Worm (Caenorhabditis elegans) whole organism, L1 larva: ENCODE results near the gene F35H10.10.
A peak's percentile ranks its signal among the peaks of the same experiment; 100 is the strongest.

Experiments
- C34B4.2 ChIP-seq: sonication (generic microtip); optimal IDR thresholded peaks from 2 replicates; lab custom pipeline; 2017; ENCODE audit warnings: mild to moderate bottlenecking, missing genetic modification characterization, missing compliant biosample characterization
- Y116A8C.19 ChIP-seq: sonication (generic microtip); optimal IDR thresholded peaks from 2 replicates; lab custom pipeline; 2016; ENCODE audit warnings: missing compliant biosample characterization, missing genetic modification characterization, borderline replicate concordance
- aha-1 ChIP-seq: fragments of 150-350 bp; optimal IDR thresholded peaks from 2 replicates; lab custom pipeline; 2014; ENCODE audit warnings: missing biosample characterization, missing genetic modification characterization
- alr-1 ChIP-seq: fragments of 200-800 bp; sonication (Bioruptor generic); optimal IDR thresholded peaks from 2 replicates; lab custom pipeline; 2018; ENCODE audit warnings: borderline replicate concordance, mild to moderate bottlenecking, missing genetic modification characterization, missing compliant biosample characterization
- aly-2 ChIP-seq: fragments of 150-350 bp; optimal IDR thresholded peaks from 2 replicates; lab custom pipeline; 2014; ENCODE audit warnings: missing biosample characterization, missing genetic modification characterization
- blmp-1 ChIP-seq: fragments of 150-350 bp; optimal IDR thresholded peaks from 2 replicates; lab custom pipeline; 2014; ENCODE audit warnings: missing biosample characterization, missing genetic modification characterization
- dpl-1 ChIP-seq, 3 experiments: fragments of 150-350 bp in 2 of 3; sonication (generic microtip) in 1 of 3; optimal IDR thresholded peaks; 2 replicates each; lab custom pipeline; 2014 to 2017; ENCODE audit warnings: missing biosample characterization in 3 of 3, missing genetic modification characterization in 3 of 3, missing genetic modification reagents in 3 of 3
- dsc-1 ChIP-seq: sonication (generic microtip); optimal IDR thresholded peaks from 2 replicates; lab custom pipeline; 2016; ENCODE audit warnings: mild to moderate bottlenecking, missing genetic modification characterization, missing compliant biosample characterization
- efl-1 ChIP-seq, 4 experiments: fragments of 150-350 bp; optimal IDR thresholded peaks in 3 of 4; peaks in 1 of 4; 1 replicate in 1 of 4; 2 replicates in 3 of 4; lab custom pipeline; 2014; ENCODE audit warnings: missing biosample characterization in 2 of 4, missing genetic modification characterization in 2 of 4, missing genetic modification reagents in 2 of 4
- efl-3 ChIP-seq: fragments of 200-800 bp; sonication (Bioruptor generic); optimal IDR thresholded peaks from 2 replicates; lab custom pipeline; 2018; ENCODE audit warnings: mild to moderate bottlenecking, missing genetic modification characterization, missing compliant biosample characterization
- elt-2 ChIP-seq: sonication (generic microtip); optimal IDR thresholded peaks from 2 replicates; lab custom pipeline; 2016; ENCODE audit warnings: missing genetic modification characterization, mild to moderate bottlenecking, inconsistent platforms, missing compliant biosample characterization, missing genetic modification reagents
- elt-3 ChIP-seq, 6 experiments: fragments of 150-350 bp in 1 of 6; sonication (generic microtip); optimal IDR thresholded peaks; 2 replicates each; lab custom pipeline; 2017 to 2018; ENCODE audit warnings: missing biosample characterization in 6 of 6, missing genetic modification characterization in 6 of 6, inconsistent platforms in 1 of 6
- ets-5 ChIP-seq: fragments of 200-800 bp; sonication (Bioruptor generic); IDR thresholded peaks from 2 replicates; pipeline ENCODE4 v1.3.6; 2022; ENCODE audit warnings: missing genetic modification characterization, missing compliant biosample characterization
- grh-1 ChIP-seq: fragments of 200-800 bp; sonication (Bioruptor generic); IDR thresholded peaks from 2 replicates; pipeline ENCODE4 v1.3.6; 2022; ENCODE audit warnings: missing genetic modification reagents, missing genetic modification characterization, missing compliant biosample characterization
- irx-1 ChIP-seq: sonication (generic microtip); optimal IDR thresholded peaks from 2 replicates; lab custom pipeline; 2016; ENCODE audit warnings: missing genetic modification characterization, missing compliant biosample characterization
- jun-1 ChIP-seq: fragments of 150-350 bp; optimal IDR thresholded peaks from 2 replicates; lab custom pipeline; 2014; ENCODE audit warnings: missing biosample characterization, missing genetic modification reagents, missing genetic modification characterization
- lin-14 ChIP-seq: fragments of 200-800 bp; sonication (Bioruptor generic); optimal IDR thresholded peaks from 2 replicates; lab custom pipeline; 2018; ENCODE audit warnings: mild to moderate bottlenecking, missing genetic modification characterization, moderate library complexity, missing compliant biosample characterization
- lin-15B ChIP-seq: fragments of 150-350 bp; sonication (generic microtip); optimal IDR thresholded peaks from 3 replicates; lab custom pipeline; 2014; ENCODE audit warnings: missing biosample characterization, missing genetic modification characterization
- lin-35 ChIP-seq, 2 experiments: fragments of 150-350 bp; optimal IDR thresholded peaks; 2 replicates each; lab custom pipeline; 2014; ENCODE audit warnings: missing biosample characterization in 2 of 2, missing genetic modification characterization in 2 of 2, missing genetic modification reagents in 2 of 2
- lsy-2 ChIP-seq, 2 experiments: fragments of 150-350 bp; optimal IDR thresholded peaks; 2 replicates each; lab custom pipeline; 2014; ENCODE audit warnings: missing biosample characterization in 2 of 2, missing genetic modification characterization in 2 of 2
- mab-9 ChIP-seq: fragments of 200-800 bp; sonication (Bioruptor generic); IDR thresholded peaks from 2 replicates; pipeline ENCODE4 v1.3.6; 2022; ENCODE audit warnings: missing genetic modification reagents, missing genetic modification characterization, missing compliant biosample characterization
- mdl-1 ChIP-seq, 2 experiments: fragments of 150-350 bp; optimal IDR thresholded peaks; 2 replicates each; lab custom pipeline; 2014 to 2017; ENCODE audit warnings: missing biosample characterization in 2 of 2, missing genetic modification characterization in 2 of 2, inconsistent platforms in 1 of 2
- mef-2 ChIP-seq: fragments of 150-350 bp; optimal IDR thresholded peaks from 2 replicates; lab custom pipeline; 2014; ENCODE audit warnings: missing biosample characterization, missing genetic modification characterization
- nhr-11 ChIP-seq: fragments of 150-350 bp; optimal IDR thresholded peaks from 2 replicates; lab custom pipeline; 2014; ENCODE audit warnings: missing biosample characterization, missing genetic modification characterization
- nhr-12 ChIP-seq: sonication (generic microtip); optimal IDR thresholded peaks from 2 replicates; lab custom pipeline; 2017; ENCODE audit warnings: missing biosample characterization, missing genetic modification characterization
- nhr-19 ChIP-seq: fragments of 200-800 bp; sonication (Bioruptor generic); conservative IDR thresholded peaks from 2 replicates; pipeline ENCODE4 v1.3.6; 2022; ENCODE audit warnings: missing genetic modification characterization, missing compliant biosample characterization
- nhr-20 ChIP-seq: sonication (generic microtip); optimal IDR thresholded peaks from 2 replicates; lab custom pipeline; 2016; ENCODE audit warnings: mild to moderate bottlenecking, missing genetic modification characterization, missing compliant biosample characterization
- nhr-237 ChIP-seq: fragments of 150-350 bp; optimal IDR thresholded peaks from 2 replicates; lab custom pipeline; 2014; ENCODE audit warnings: missing biosample characterization, missing genetic modification characterization
- nhr-47 ChIP-seq: sonication (generic microtip); optimal IDR thresholded peaks from 2 replicates; lab custom pipeline; 2016; ENCODE audit warnings: mild to moderate bottlenecking, missing genetic modification characterization, moderate library complexity, missing compliant biosample characterization
- nhr-77 ChIP-seq: fragments of 150-350 bp; optimal IDR thresholded peaks from 2 replicates; lab custom pipeline; 2014; ENCODE audit warnings: missing biosample characterization, missing genetic modification characterization
- nhr-84 ChIP-seq: sonication (generic microtip); optimal IDR thresholded peaks from 2 replicates; lab custom pipeline; 2017; ENCODE audit warnings: missing biosample characterization, missing genetic modification characterization
- nhr-85 ChIP-seq: sonication (generic microtip); peaks from one replicate; lab custom pipeline; 2016; ENCODE audit warnings: missing genetic modification characterization, inconsistent platforms, missing compliant biosample characterization
- nhr-90 ChIP-seq: sonication (generic microtip); optimal IDR thresholded peaks from 2 replicates; lab custom pipeline; 2016; ENCODE audit warnings: mild to moderate bottlenecking, missing genetic modification characterization, missing compliant biosample characterization; ENCODE audit not compliant: poor library complexity
- pax-3 ChIP-seq: fragments of 200-800 bp; sonication (Bioruptor generic); optimal IDR thresholded peaks from 2 replicates; lab custom pipeline; 2018; ENCODE audit warnings: mild to moderate bottlenecking, missing genetic modification characterization, moderate library complexity, missing compliant biosample characterization
- rnt-1 ChIP-seq: sonication (generic microtip); optimal IDR thresholded peaks from 2 replicates; lab custom pipeline; 2016; ENCODE audit warnings: mild to moderate bottlenecking, missing genetic modification characterization, moderate library complexity, missing compliant biosample characterization
- sptf-1 ChIP-seq: fragments of 150-350 bp; optimal IDR thresholded peaks from 2 replicates; lab custom pipeline; 2014; ENCODE audit warnings: missing biosample characterization, missing genetic modification characterization
- swsn-7 ChIP-seq: sonication (generic microtip); optimal IDR thresholded peaks from 2 replicates; lab custom pipeline; 2016; ENCODE audit warnings: missing genetic modification characterization, missing compliant biosample characterization
- tbx-2 ChIP-seq: sonication (generic microtip); optimal IDR thresholded peaks from 2 replicates; lab custom pipeline; 2016; ENCODE audit warnings: missing genetic modification characterization, missing compliant biosample characterization
- tlp-1 ChIP-seq: fragments of 150-350 bp; optimal IDR thresholded peaks from 2 replicates; lab custom pipeline; 2014; ENCODE audit warnings: missing biosample characterization, missing genetic modification characterization
- unc-130 ChIP-seq: fragments of 150-350 bp; optimal IDR thresholded peaks from 2 replicates; lab custom pipeline; 2017; ENCODE audit warnings: missing biosample characterization, missing genetic modification characterization, inconsistent platforms
- unc-62 ChIP-seq: fragments of 150-350 bp; optimal IDR thresholded peaks from 2 replicates; lab custom pipeline; 2014; ENCODE audit warnings: missing biosample characterization, missing genetic modification reagents, missing genetic modification characterization
- unc-86 ChIP-seq: sonication (generic microtip); optimal IDR thresholded peaks from 2 replicates; lab custom pipeline; 2016; ENCODE audit warnings: missing genetic modification characterization, missing compliant biosample characterization
- xbp-1 ChIP-seq: sonication (generic microtip); optimal IDR thresholded peaks from 2 replicates; lab custom pipeline; 2016; ENCODE audit warnings: missing genetic modification characterization, missing compliant biosample characterization
- ztf-11 ChIP-seq, 2 experiments: sonication (generic microtip); optimal IDR thresholded peaks; 2 replicates each; lab custom pipeline; 2016 to 2017; ENCODE audit warnings: missing genetic modification characterization in 2 of 2, missing biosample characterization in 1 of 2, missing compliant biosample characterization in 1 of 2

F35H10.10 gene

DNA sequence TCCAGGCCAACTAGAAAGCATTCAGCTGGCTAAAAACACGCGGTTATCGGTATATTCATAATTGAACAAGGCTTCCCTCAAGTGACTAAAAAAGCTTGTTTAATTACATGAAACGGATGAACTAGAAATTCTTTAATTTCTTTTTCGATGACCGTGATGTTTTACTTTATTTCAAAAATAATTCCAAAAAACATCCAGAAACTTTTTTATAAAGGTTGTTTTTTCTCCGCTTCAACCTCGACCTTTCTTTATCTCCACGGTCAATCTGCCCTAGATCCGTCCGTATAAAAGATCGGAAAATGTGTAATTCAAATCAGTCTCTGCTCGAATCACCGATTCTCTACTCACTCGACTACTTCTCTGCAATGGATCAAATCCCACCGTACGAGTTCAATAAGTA, 32.8 kb upstream of the F35H10.10 start, which contains the start of gene F17E9.5:
Gene F17E9.5, plus strand, starts transcription at position 301 of the 400 bp plus-strand sequence.
- TF ChIP-seq jun-1 (no peak), nhr-77 (no peak), tlp-1 (tag; lab: Kevin White, UChicago) (no peak), irx-1 (tag; lab: Kevin White, UChicago) (no peak), aly-2 (tag; lab: Kevin White, UChicago) (no peak), nhr-11 (tag; lab: Kevin White, UChicago) (no peak)
- TF ChIP-seq, all 84 proteins: peak for 0

DNA sequence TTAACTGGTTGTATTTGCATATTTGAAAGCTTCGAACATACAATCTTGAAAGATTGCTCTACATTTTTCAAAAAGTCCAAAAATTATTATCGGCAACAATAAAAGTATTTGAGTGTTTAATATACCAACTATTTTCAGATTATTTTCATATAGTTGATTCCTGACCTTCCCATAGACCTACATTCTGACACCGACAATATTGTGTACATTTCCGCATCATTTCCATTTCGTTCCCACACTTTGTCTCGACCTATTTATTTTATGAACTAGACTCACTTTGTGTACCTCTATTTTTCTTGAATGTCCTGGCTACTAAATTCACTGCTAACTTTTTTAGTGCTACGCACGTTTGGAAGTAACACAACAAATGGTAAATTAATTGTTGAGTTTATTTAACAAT, 29.6 kb upstream of the F35H10.10 start, which contains the start of gene lgc-5:
Gene lgc-5, plus strand, starts transcription at position 301 of the 400 bp plus-strand sequence.
- TF ChIP-seq jun-1 = no peak
- no peak for TF ChIP-seq mab-9
- TF ChIP-seq ets-5 (GFP tag; lab: Robert Waterston, UW) = no peak
- no peak for TF ChIP-seq mef-2 (tag; lab: Kevin White, UChicago)
- TF ChIP-seq nhr-77 = no peak
- no peak for TF ChIP-seq grh-1 (GFP tag; lab: Robert Waterston, UW)
- TF ChIP-seq lin-15B (tag; lab: Kevin White, UChicago) = no peak
- no peak for TF ChIP-seq unc-130 (tag; lab: Kevin White, UChicago)
- no peak for TF ChIP-seq Y116A8C.19 (tag; lab: Kevin White, UChicago)
- no peak for TF ChIP-seq C34B4.2 (tag; lab: Kevin White, UChicago)
- no peak for TF ChIP-seq unc-86 (tag; lab: Kevin White, UChicago)
- TF ChIP-seq elt-2 = no peak

DNA sequence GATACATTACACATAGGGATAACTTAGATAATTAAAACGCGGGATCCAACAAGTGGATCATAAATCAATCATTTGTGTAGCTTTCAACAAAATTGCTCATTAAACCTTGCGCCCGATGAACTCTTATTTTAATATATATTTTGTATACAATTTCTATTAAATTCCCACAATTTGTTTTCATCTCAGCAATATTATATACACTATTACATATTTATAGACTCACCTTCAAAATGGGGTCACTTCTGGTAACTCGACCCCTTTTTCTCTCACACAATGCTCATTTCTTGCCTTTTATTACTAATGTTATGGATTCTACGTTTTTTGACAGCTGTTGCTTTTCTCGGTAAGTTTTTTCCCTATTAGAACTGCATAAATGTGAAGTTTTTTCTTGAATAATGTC, 26.9 kb upstream of the F35H10.10 start, which contains the start of gene lgc-6:
Gene lgc-6, plus strand, starts transcription at position 301 of the 400 bp plus-strand sequence.
- TF ChIP-seq grh-1 (GFP tag; lab: Robert Waterston, UW) = no peak
- no peak for TF ChIP-seq nhr-237 (tag; lab: Kevin White, UChicago)
- no peak for TF ChIP-seq nhr-12
- TF ChIP-seq efl-3 (GFP tag; lab: Kevin White, UChicago) = no peak

DNA sequence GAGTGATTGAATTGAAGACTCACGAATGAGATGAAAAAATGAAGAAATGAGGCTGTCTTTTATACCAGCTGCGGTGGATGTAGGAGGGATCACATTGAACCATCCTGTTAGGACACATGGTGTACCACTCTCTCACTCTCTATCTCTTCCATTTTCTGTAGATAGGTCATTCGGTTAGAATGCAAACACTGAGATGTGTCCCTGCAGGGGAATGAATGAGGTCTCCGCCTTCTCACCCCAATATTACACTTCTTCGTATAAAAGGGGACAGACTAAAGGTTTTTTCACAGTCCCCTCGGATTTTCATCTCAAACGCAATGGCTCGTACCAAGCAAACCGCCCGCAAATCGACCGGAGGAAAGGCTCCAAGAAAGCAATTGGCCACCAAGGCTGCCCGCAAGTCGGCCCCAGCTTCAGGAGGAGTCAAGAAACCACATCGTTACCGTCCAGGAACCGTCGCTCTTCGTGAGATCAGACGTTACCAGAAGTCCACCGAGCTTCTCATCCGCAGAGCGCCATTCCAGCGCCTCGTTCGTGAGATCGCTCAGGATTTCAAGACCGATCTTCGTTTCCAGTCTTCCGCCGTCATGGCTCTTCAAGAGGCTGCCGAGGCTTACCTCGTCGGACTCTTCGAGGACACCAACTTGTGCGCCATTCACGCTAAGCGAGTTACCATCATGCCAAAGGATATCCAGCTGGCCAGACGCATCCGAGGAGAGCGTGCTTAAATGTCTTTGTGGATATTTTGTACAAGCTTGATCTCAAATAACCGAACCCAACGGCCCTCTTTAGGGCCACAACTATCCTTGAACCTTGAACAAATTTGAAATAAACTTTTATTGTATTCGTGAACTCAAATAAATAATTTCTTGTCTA, 21.5 kb upstream of the F35H10.10 start, which contains the start of gene his-32:
Gene his-32, plus strand, starts transcription at position 318 of the 876 bp plus-strand sequence.
- TF ChIP-seq rnt-1 (tag; lab: Kevin White, UChicago) (peak; percentile 58), swsn-7 (tag; lab: Kevin White, UChicago) (peak; percentile 79), mdl-1 (tag; optimal IDR thresholded peaks at IDR 0.05; lab: Kevin White, UChicago) (no peak), nhr-84 (tag; lab: Kevin White, UChicago) (no peak), pax-3 (tag; lab: Kevin White, UChicago) (no peak), nhr-12 (no peak), unc-86 (tag; lab: Kevin White, UChicago) (peak; percentile 75), unc-62 (GFP tag; lab: Kevin White, UChicago) (no peak), lin-35 (GFP tag; optimal IDR thresholded peaks at IDR 0.05; lab: Kevin White, UChicago) (peak in 1 of 2 experiments; percentile 18), xbp-1 (peak; percentile 39), nhr-20 (tag; lab: Kevin White, UChicago) (peak; percentile 59), alr-1 (tag; lab: Kevin White, UChicago) (no peak), dpl-1 (GFP tag; optimal IDR thresholded peaks at IDR 0.05; lab: Kevin White, UChicago) (peak in 2 of 3 experiments; percentile 1 to 34), mef-2 (tag; lab: Kevin White, UChicago) (no peak), efl-1 (optimal IDR thresholded peaks at IDR 0.05; lab: Kevin White, UChicago) (peak; percentile 18 to 43), efl-1 (GFP tag; optimal IDR thresholded peaks at IDR 0.05 in 1 of 2; lab: Kevin White, UChicago) (peak in 1 of 2 experiments; percentile 89), lin-14 (GFP tag; lab: Kevin White, UChicago) (peak; percentile 75), lsy-2 (tag; optimal IDR thresholded peaks at IDR 0.05; lab: Kevin White, UChicago) (peak in 1 of 2 experiments; percentile 71), aha-1 (tag; lab: Kevin White, UChicago) (no peak), sptf-1 (no peak), elt-3 (tag; optimal IDR thresholded peaks at IDR 0.05; lab: Kevin White, UChicago) (peak in 1 of 6 experiments; percentile 47), nhr-47 (tag; lab: Kevin White, UChicago) (peak; percentile 62), nhr-85 (peak; percentile 81), efl-3 (GFP tag; lab: Kevin White, UChicago) (peak; percentile 82), tbx-2 (peak; percentile 38), nhr-90 (tag; lab: Kevin White, UChicago) (peak; percentile 59), dsc-1 (tag; lab: Kevin White, UChicago) (no peak), ztf-11 (tag; optimal IDR thresholded peaks at IDR 0.05; lab: Kevin White, UChicago) (peak; percentile 60 to 97), nhr-19 (peak; percentile 16; the same call in 1 of the 2 replicates), blmp-1 (tag; lab: Kevin White, UChicago) (peak; percentile 65)
